Worm (Caenorhabditis elegans) whole organism, mixed stage, embryonic: ENCODE measurements around the gene nhr-134.

Experiments
- bed-3 ChIP-seq: fragments of 200-800 bp; sonication (Bioruptor generic); optimal IDR thresholded peaks from 3 replicates; lab custom pipeline; 2018; ENCODE audit warnings: mild to moderate bottlenecking, missing genetic modification characterization, moderate library complexity, missing compliant biosample characterization
- blmp-1 ChIP-seq: fragments of 150-350 bp; optimal IDR thresholded peaks from 2 replicates; lab custom pipeline; 2014; ENCODE audit warnings: missing biosample characterization, missing genetic modification characterization
- ceh-39 ChIP-seq: fragments of 150-350 bp; optimal IDR thresholded peaks from 2 replicates; lab custom pipeline; 2014; ENCODE audit warnings: missing biosample characterization, missing genetic modification characterization
- ceh-43 ChIP-seq: fragments of 200-800 bp; sonication (Bioruptor generic); optimal IDR thresholded peaks from 2 replicates; lab custom pipeline; 2018; ENCODE audit warnings: mild to moderate bottlenecking, missing genetic modification characterization, moderate library complexity, missing compliant biosample characterization
- ceh-83 ChIP-seq: fragments of 200-800 bp; sonication (Bioruptor generic); optimal IDR thresholded peaks from 2 replicates; lab custom pipeline; 2018; ENCODE audit warnings: mild to moderate bottlenecking, missing genetic modification characterization, missing compliant biosample characterization
- ces-1 ChIP-seq: fragments of 150-350 bp; optimal IDR thresholded peaks from 2 replicates; lab custom pipeline; 2014; ENCODE audit warnings: missing biosample characterization, missing genetic modification reagents, missing genetic modification characterization
- drap-1 ChIP-seq: fragments of 200-800 bp; sonication (Bioruptor generic); optimal IDR thresholded peaks from 3 replicates; lab custom pipeline; 2018; ENCODE audit warnings: mild to moderate bottlenecking, missing genetic modification characterization, missing compliant biosample characterization
- elt-1 ChIP-seq: sonication (generic microtip); optimal IDR thresholded peaks from 2 replicates; lab custom pipeline; 2017; ENCODE audit warnings: missing genetic modification characterization, mild to moderate bottlenecking, missing compliant biosample characterization, antibody characterized with exemption, moderate library complexity, borderline replicate concordance; ENCODE audit not compliant: insufficient read depth
- elt-3 ChIP-seq: fragments of 150-350 bp; optimal IDR thresholded peaks from 2 replicates; lab custom pipeline; 2014; ENCODE audit warnings: missing biosample characterization, missing genetic modification characterization
- ham-2 ChIP-seq: fragments of 200-800 bp; sonication (Bioruptor generic); optimal IDR thresholded peaks from 2 replicates; lab custom pipeline; 2018; ENCODE audit warnings: mild to moderate bottlenecking, missing genetic modification characterization, missing compliant biosample characterization
- hlh-1 ChIP-seq: fragments of 150-350 bp; optimal IDR thresholded peaks from 2 replicates; lab custom pipeline; 2014; ENCODE audit warnings: missing biosample characterization, missing genetic modification reagents, missing genetic modification characterization
- lin-13 ChIP-seq: fragments of 150-350 bp; optimal IDR thresholded peaks from 2 replicates; lab custom pipeline; 2014; ENCODE audit warnings: missing biosample characterization, missing genetic modification characterization
- lin-32 ChIP-seq: fragments of 200-800 bp; sonication (Bioruptor generic); optimal IDR thresholded peaks from 2 replicates; lab custom pipeline; 2018; ENCODE audit warnings: mild to moderate bottlenecking, missing genetic modification characterization, missing compliant biosample characterization
- lsy-2 ChIP-seq: fragments of 150-350 bp; optimal IDR thresholded peaks from 2 replicates; lab custom pipeline; 2014; ENCODE audit warnings: missing biosample characterization, missing genetic modification characterization
- mab-5 ChIP-seq: fragments of 150-350 bp; optimal IDR thresholded peaks from 2 replicates; lab custom pipeline; 2014; ENCODE audit warnings: missing biosample characterization, missing genetic modification characterization
- mep-1 ChIP-seq: fragments of 150-350 bp; optimal IDR thresholded peaks from 2 replicates; lab custom pipeline; 2017; ENCODE audit warnings: missing biosample characterization, missing genetic modification reagents, missing genetic modification characterization, inconsistent platforms
- mls-2 ChIP-seq: sonication (generic microtip); optimal IDR thresholded peaks from 2 replicates; lab custom pipeline; 2016; ENCODE audit warnings: mild to moderate bottlenecking, missing genetic modification characterization, moderate library complexity, missing compliant biosample characterization
- nhr-12 ChIP-seq: fragments of 150-350 bp; optimal IDR thresholded peaks from 2 replicates; lab custom pipeline; 2014; ENCODE audit warnings: missing biosample characterization, missing genetic modification characterization
- nhr-2 ChIP-seq: fragments of 150-350 bp; optimal IDR thresholded peaks from 2 replicates; lab custom pipeline; 2014; ENCODE audit warnings: missing biosample characterization, missing genetic modification characterization
- nhr-237 ChIP-seq: fragments of 150-350 bp; optimal IDR thresholded peaks from 2 replicates; lab custom pipeline; 2014; ENCODE audit warnings: missing biosample characterization, missing genetic modification characterization
- nhr-28 ChIP-seq: fragments of 150-350 bp; optimal IDR thresholded peaks from 2 replicates; lab custom pipeline; 2014; ENCODE audit warnings: missing biosample characterization, missing genetic modification characterization
- nhr-76 ChIP-seq: sonication (generic microtip); optimal IDR thresholded peaks from 2 replicates; lab custom pipeline; 2017; ENCODE audit warnings: missing biosample characterization, missing genetic modification characterization
- pha-4 ChIP-seq: fragments of 150-350 bp; optimal IDR thresholded peaks from 2 replicates; lab custom pipeline; 2018; ENCODE audit warnings: missing biosample characterization, missing genetic modification reagents, missing genetic modification characterization
- sem-2 ChIP-seq: fragments of 200-800 bp; sonication (Bioruptor generic); optimal IDR thresholded peaks from 2 replicates; lab custom pipeline; 2018; ENCODE audit warnings: mild to moderate bottlenecking, missing genetic modification characterization, missing compliant biosample characterization
- snpc-4 ChIP-seq: fragments of 150-350 bp; optimal IDR thresholded peaks from 2 replicates; lab custom pipeline; 2014; ENCODE audit warnings: missing biosample characterization, missing genetic modification characterization
- sptf-1 ChIP-seq: sonication (generic microtip); optimal IDR thresholded peaks from 2 replicates; lab custom pipeline; 2017; ENCODE audit warnings: mild to moderate bottlenecking, missing genetic modification characterization, moderate library complexity, missing compliant biosample characterization
- tbx-8 ChIP-seq: fragments of 200-800 bp; sonication (Bioruptor generic); optimal IDR thresholded peaks from 2 replicates; lab custom pipeline; 2018; ENCODE audit warnings: mild to moderate bottlenecking, missing genetic modification characterization, moderate library complexity, missing compliant biosample characterization
- unc-120 ChIP-seq: sonication (generic microtip); optimal IDR thresholded peaks from 2 replicates; lab custom pipeline; 2017; ENCODE audit warnings: missing genetic modification characterization, missing compliant biosample characterization; ENCODE audit not compliant: poor library complexity, severe bottlenecking
- unc-39 ChIP-seq: fragments of 150-350 bp; optimal IDR thresholded peaks from 2 replicates; lab custom pipeline; 2014; ENCODE audit warnings: missing biosample characterization, missing genetic modification characterization
- unc-62 ChIP-seq: fragments of 150-350 bp; optimal IDR thresholded peaks from 2 replicates; lab custom pipeline; 2014; ENCODE audit warnings: missing biosample characterization, missing genetic modification reagents, missing genetic modification characterization
- zip-8 ChIP-seq: fragments of 150-350 bp; optimal IDR thresholded peaks from 2 replicates; lab custom pipeline; 2014; ENCODE audit warnings: missing biosample characterization, missing genetic modification characterization
- ztf-11 ChIP-seq: fragments of 150-350 bp; optimal IDR thresholded peaks from 2 replicates; lab custom pipeline; 2014; ENCODE audit warnings: missing biosample characterization, missing genetic modification characterization

Gene nhr-134

ce11 chrV:2260660-2261059, 29.6 kb downstream of the nhr-134 start, which contains the start of gene F41B5.12:
Gene F41B5.12 (plus strand): TSS chrV:2260960.
- TF ChIP-seq sptf-1, result no peak
- TF ChIP-seq pha-4 (tag; lab: Kevin White, UChicago), result no peak
- TF ChIP-seq mab-5 (tag; lab: Kevin White, UChicago), result no peak
- no peak for TF ChIP-seq mls-2 (tag; lab: Kevin White, UChicago)
- no peak for TF ChIP-seq nhr-12 (tag; lab: Kevin White, UChicago)
- TF ChIP-seq lsy-2, result no peak
- TF ChIP-seq nhr-76 (tag; lab: Kevin White, UChicago), result no peak
- TF ChIP-seq mep-1, result no peak
- no peak for TF ChIP-seq drap-1
- TF ChIP-seq blmp-1 (tag; lab: Kevin White, UChicago), result no peak
- no peak for TF ChIP-seq nhr-237 (tag; lab: Kevin White, UChicago)
- TF ChIP-seq hlh-1 (tag; lab: Kevin White, UChicago), result no peak
- no peak for TF ChIP-seq ham-2
- no peak for TF ChIP-seq sem-2 (GFP tag; lab: Kevin White, UChicago)
- TF ChIP-seq elt-1 (tag; lab: Kevin White, UChicago), result no peak
- no peak for TF ChIP-seq lin-13 (tag; lab: Kevin White, UChicago)
- TF ChIP-seq ces-1 (GFP tag; lab: Kevin White, UChicago), result no peak
- TF ChIP-seq nhr-28, result no peak

ce11 chrV:2264455-2264854, 33.4 kb downstream of the nhr-134 start, which contains the start of gene nhr-183:
Gene nhr-183 (minus strand): TSS chrV:2264634.
- TF ChIP-seq ceh-39 (no peak), unc-62 (no peak), snpc-4 (tag; lab: Kevin White, UChicago) (no peak), unc-120 (tag; lab: Kevin White, UChicago) (no peak), drap-1 (no peak), unc-39 (tag; lab: Kevin White, UChicago) (no peak), nhr-237 (tag; lab: Kevin White, UChicago) (no peak), elt-1 (tag; lab: Kevin White, UChicago) (no peak), ceh-43 (no peak), hlh-1 (tag; lab: Kevin White, UChicago) (no peak), lsy-2 (no peak), mls-2 (tag; lab: Kevin White, UChicago) (no peak), mep-1 (no peak), mab-5 (tag; lab: Kevin White, UChicago) (no peak), bed-3 (GFP tag; lab: Kevin White, UChicago) (no peak)
- TF ChIP-seq, all 35 proteins: peak for 0

- TF ChIP-seq mab-5 (tag; lab: Kevin White, UChicago) (no peak), hlh-1 (tag; lab: Kevin White, UChicago) (no peak), tbx-8 (GFP tag; lab: Kevin White, UChicago) (no peak), ces-1 (GFP tag; lab: Kevin White, UChicago) (no peak), unc-62 (no peak), drap-1 (no peak), sem-2 (GFP tag; lab: Kevin White, UChicago) (no peak)
- TF ChIP-seq, all 35 proteins: peak for 0
These were observed 33.9 kb downstream of the nhr-134 start for ce11 chrV:2264925-2265324.

- TF ChIP-seq ceh-83 (GFP tag; lab: Kevin White, UChicago) (no peak), elt-1 (tag; lab: Kevin White, UChicago) (no peak), ceh-43 (no peak), pha-4 (tag; lab: Kevin White, UChicago) (no peak), ztf-11 (tag; lab: Kevin White, UChicago) (no peak), tbx-8 (GFP tag; lab: Kevin White, UChicago) (no peak), mab-5 (tag; lab: Kevin White, UChicago) (no peak), elt-3 (tag; lab: Kevin White, UChicago) (no peak), unc-120 (tag; lab: Kevin White, UChicago) (no peak), ces-1 (GFP tag; lab: Kevin White, UChicago) (no peak), nhr-2 (tag; lab: Kevin White, UChicago) (no peak), nhr-76 (tag; lab: Kevin White, UChicago) (no peak), ham-2 (no peak), zip-8 (tag; lab: Kevin White, UChicago) (no peak), hlh-1 (tag; lab: Kevin White, UChicago) (no peak), unc-39 (tag; lab: Kevin White, UChicago) (no peak), lin-32 (GFP tag; lab: Kevin White, UChicago) (no peak)
These were observed 35.9 kb downstream of the nhr-134 start, which contains the start of gene nhr-275 for ce11 chrV:2266958-2267357. Gene nhr-275 (minus strand): TSS chrV:2267058.
